Worm (Caenorhabditis elegans) whole organism, L1 larva: ENCODE measurements around the gene unc-49.

Source experiments
- C04F5.9 ChIP-seq: sonication (generic microtip); optimal IDR thresholded peaks from 2 replicates; lab custom pipeline; 2016; ENCODE audit warnings: missing genetic modification characterization, missing compliant biosample characterization
- C16A3.4 ChIP-seq: fragments of 150-350 bp; optimal IDR thresholded peaks from 2 replicates; lab custom pipeline; 2014; ENCODE audit warnings: missing biosample characterization, missing genetic modification characterization
- C34B4.2 ChIP-seq: sonication (generic microtip); optimal IDR thresholded peaks from 2 replicates; lab custom pipeline; 2017; ENCODE audit warnings: mild to moderate bottlenecking, missing genetic modification characterization, missing compliant biosample characterization
- aha-1 ChIP-seq: fragments of 150-350 bp; optimal IDR thresholded peaks from 2 replicates; lab custom pipeline; 2014; ENCODE audit warnings: missing biosample characterization, missing genetic modification characterization
- aly-2 ChIP-seq: fragments of 150-350 bp; optimal IDR thresholded peaks from 2 replicates; lab custom pipeline; 2014; ENCODE audit warnings: missing biosample characterization, missing genetic modification characterization
- ama-1 ChIP-seq: fragments of 150-350 bp; optimal IDR thresholded peaks from 2 replicates; lab custom pipeline; 2014
- ceh-63 ChIP-seq: fragments of 200-800 bp; sonication (Bioruptor generic); optimal IDR thresholded peaks from 2 replicates; lab custom pipeline; 2018; ENCODE audit warnings: mild to moderate bottlenecking, missing genetic modification characterization, missing compliant biosample characterization
- ceh-88 ChIP-seq: fragments of 200-800 bp; sonication (Bioruptor generic); IDR thresholded peaks from 2 replicates; pipeline ENCODE4 v1.3.6; 2022; ENCODE audit warnings: missing genetic modification characterization, missing compliant biosample characterization
- ces-1 ChIP-seq: fragments of 150-350 bp; optimal IDR thresholded peaks from 2 replicates; lab custom pipeline; 2014; ENCODE audit warnings: missing biosample characterization, missing genetic modification reagents, missing genetic modification characterization
- dsc-1 ChIP-seq: sonication (generic microtip); optimal IDR thresholded peaks from 2 replicates; lab custom pipeline; 2016; ENCODE audit warnings: mild to moderate bottlenecking, missing genetic modification characterization, missing compliant biosample characterization
- efl-1 ChIP-seq, 4 experiments: fragments of 150-350 bp; optimal IDR thresholded peaks in 3 of 4; peaks in 1 of 4; 1 replicate in 1 of 4; 2 replicates in 3 of 4; lab custom pipeline; 2014; ENCODE audit warnings: missing biosample characterization in 2 of 4, missing genetic modification characterization in 2 of 4, missing genetic modification reagents in 2 of 4
- efl-3 ChIP-seq: fragments of 200-800 bp; sonication (Bioruptor generic); optimal IDR thresholded peaks from 2 replicates; lab custom pipeline; 2018; ENCODE audit warnings: mild to moderate bottlenecking, missing genetic modification characterization, missing compliant biosample characterization
- egl-13 ChIP-seq: sonication (generic microtip); optimal IDR thresholded peaks from 2 replicates; lab custom pipeline; 2016; ENCODE audit warnings: missing genotype, missing genetic modification reagents, missing genetic modification characterization, missing compliant biosample characterization
- elt-3 ChIP-seq, 6 experiments: fragments of 150-350 bp in 1 of 6; sonication (generic microtip); optimal IDR thresholded peaks; 2 replicates each; lab custom pipeline; 2017 to 2018; ENCODE audit warnings: missing biosample characterization in 6 of 6, missing genetic modification characterization in 6 of 6, inconsistent platforms in 1 of 6
- ets-5 ChIP-seq: fragments of 200-800 bp; sonication (Bioruptor generic); IDR thresholded peaks from 2 replicates; pipeline ENCODE4 v1.3.6; 2022; ENCODE audit warnings: missing genetic modification characterization, missing compliant biosample characterization
- fos-1 ChIP-seq: fragments of 150-350 bp; optimal IDR thresholded peaks from 2 replicates; lab custom pipeline; 2014; ENCODE audit warnings: missing biosample characterization, missing genetic modification characterization
- grh-1 ChIP-seq: fragments of 200-800 bp; sonication (Bioruptor generic); IDR thresholded peaks from 2 replicates; pipeline ENCODE4 v1.3.6; 2022; ENCODE audit warnings: missing genetic modification reagents, missing genetic modification characterization, missing compliant biosample characterization
- hpl-2 ChIP-seq: fragments of 150-350 bp; optimal IDR thresholded peaks from 2 replicates; lab custom pipeline; 2014; ENCODE audit warnings: missing biosample characterization, missing genetic modification reagents, missing genetic modification characterization
- irx-1 ChIP-seq: sonication (generic microtip); optimal IDR thresholded peaks from 2 replicates; lab custom pipeline; 2016; ENCODE audit warnings: missing genetic modification characterization, missing compliant biosample characterization
- jun-1 ChIP-seq: fragments of 150-350 bp; optimal IDR thresholded peaks from 2 replicates; lab custom pipeline; 2014; ENCODE audit warnings: missing biosample characterization, missing genetic modification reagents, missing genetic modification characterization
- lin-14 ChIP-seq: fragments of 200-800 bp; sonication (Bioruptor generic); optimal IDR thresholded peaks from 2 replicates; lab custom pipeline; 2018; ENCODE audit warnings: mild to moderate bottlenecking, missing genetic modification characterization, moderate library complexity, missing compliant biosample characterization
- lin-15B ChIP-seq: fragments of 150-350 bp; sonication (generic microtip); optimal IDR thresholded peaks from 3 replicates; lab custom pipeline; 2014; ENCODE audit warnings: missing biosample characterization, missing genetic modification characterization
- lin-35 ChIP-seq, 2 experiments: fragments of 150-350 bp; optimal IDR thresholded peaks; 2 replicates each; lab custom pipeline; 2014; ENCODE audit warnings: missing biosample characterization in 2 of 2, missing genetic modification characterization in 2 of 2, missing genetic modification reagents in 2 of 2
- lir-3 ChIP-seq: sonication (generic microtip); optimal IDR thresholded peaks from 2 replicates; lab custom pipeline; 2016; ENCODE audit warnings: mild to moderate bottlenecking, missing genetic modification characterization, moderate library complexity, missing compliant biosample characterization; ENCODE audit not compliant: poor library complexity
- mep-1 ChIP-seq: fragments of 150-350 bp; optimal IDR thresholded peaks from 2 replicates; lab custom pipeline; 2014; ENCODE audit warnings: missing biosample characterization, missing genetic modification characterization
- nhr-11 ChIP-seq: fragments of 150-350 bp; optimal IDR thresholded peaks from 2 replicates; lab custom pipeline; 2014; ENCODE audit warnings: missing biosample characterization, missing genetic modification characterization
- nhr-12 ChIP-seq: sonication (generic microtip); optimal IDR thresholded peaks from 2 replicates; lab custom pipeline; 2017; ENCODE audit warnings: missing biosample characterization, missing genetic modification characterization
- nhr-19 ChIP-seq: fragments of 200-800 bp; sonication (Bioruptor generic); conservative IDR thresholded peaks from 2 replicates; pipeline ENCODE4 v1.3.6; 2022; ENCODE audit warnings: missing genetic modification characterization, missing compliant biosample characterization
- nhr-20 ChIP-seq: sonication (generic microtip); optimal IDR thresholded peaks from 2 replicates; lab custom pipeline; 2016; ENCODE audit warnings: mild to moderate bottlenecking, missing genetic modification characterization, missing compliant biosample characterization
- nhr-237 ChIP-seq: fragments of 150-350 bp; optimal IDR thresholded peaks from 2 replicates; lab custom pipeline; 2014; ENCODE audit warnings: missing biosample characterization, missing genetic modification characterization
- nhr-28 ChIP-seq: fragments of 150-350 bp; optimal IDR thresholded peaks from 2 replicates; lab custom pipeline; 2014; ENCODE audit warnings: missing biosample characterization, missing genetic modification characterization
- nhr-71 ChIP-seq: sonication (generic microtip); optimal IDR thresholded peaks from 2 replicates; lab custom pipeline; 2016; ENCODE audit warnings: mild to moderate bottlenecking, missing genetic modification characterization, moderate library complexity, missing compliant biosample characterization
- nhr-76 ChIP-seq: sonication (generic microtip); optimal IDR thresholded peaks from 2 replicates; lab custom pipeline; 2017; ENCODE audit warnings: missing biosample characterization, missing genetic modification characterization
- nhr-90 ChIP-seq: sonication (generic microtip); optimal IDR thresholded peaks from 2 replicates; lab custom pipeline; 2016; ENCODE audit warnings: mild to moderate bottlenecking, missing genetic modification characterization, missing compliant biosample characterization; ENCODE audit not compliant: poor library complexity
- pag-3 ChIP-seq: sonication (generic microtip); optimal IDR thresholded peaks from 2 replicates; lab custom pipeline; 2017; ENCODE audit warnings: missing genetic modification characterization, mild to moderate bottlenecking, missing compliant biosample characterization, antibody characterized with exemption, borderline replicate concordance; ENCODE audit not compliant: insufficient read depth
- pqm-1 ChIP-seq: sonication (generic microtip); optimal IDR thresholded peaks from 3 replicates; lab custom pipeline; 2017; ENCODE audit warnings: missing biosample characterization, missing genetic modification characterization
- rnt-1 ChIP-seq: sonication (generic microtip); optimal IDR thresholded peaks from 2 replicates; lab custom pipeline; 2016; ENCODE audit warnings: mild to moderate bottlenecking, missing genetic modification characterization, moderate library complexity, missing compliant biosample characterization
- skn-1 ChIP-seq: fragments of 150-350 bp; optimal IDR thresholded peaks from 2 replicates; lab custom pipeline; 2014; ENCODE audit warnings: missing biosample characterization, missing genetic modification characterization
- snpc-4 ChIP-seq: fragments of 150-350 bp; optimal IDR thresholded peaks from 2 replicates; lab custom pipeline; 2014; ENCODE audit warnings: missing biosample characterization, missing genetic modification characterization
- sox-4 ChIP-seq: sonication (generic microtip); optimal IDR thresholded peaks from 2 replicates; lab custom pipeline; 2016; ENCODE audit warnings: missing genetic modification characterization, missing compliant biosample characterization
- sptf-1 ChIP-seq: fragments of 150-350 bp; optimal IDR thresholded peaks from 2 replicates; lab custom pipeline; 2014; ENCODE audit warnings: missing biosample characterization, missing genetic modification characterization
- sup-37 ChIP-seq: fragments of 200-800 bp; sonication (Bioruptor generic); optimal IDR thresholded peaks from 2 replicates; lab custom pipeline; 2018; ENCODE audit warnings: mild to moderate bottlenecking, missing genetic modification characterization, missing compliant biosample characterization
- tbx-2 ChIP-seq: sonication (generic microtip); optimal IDR thresholded peaks from 2 replicates; lab custom pipeline; 2016; ENCODE audit warnings: missing genetic modification characterization, missing compliant biosample characterization
- tlp-1 ChIP-seq: fragments of 150-350 bp; optimal IDR thresholded peaks from 2 replicates; lab custom pipeline; 2014; ENCODE audit warnings: missing biosample characterization, missing genetic modification characterization
- unc-130 ChIP-seq: fragments of 150-350 bp; optimal IDR thresholded peaks from 2 replicates; lab custom pipeline; 2017; ENCODE audit warnings: missing biosample characterization, missing genetic modification characterization, inconsistent platforms
- unc-30 ChIP-seq: sonication (generic microtip); optimal IDR thresholded peaks from 2 replicates; lab custom pipeline; 2017; ENCODE audit warnings: missing biosample characterization, missing genetic modification characterization
- unc-62 ChIP-seq: fragments of 150-350 bp; optimal IDR thresholded peaks from 2 replicates; lab custom pipeline; 2014; ENCODE audit warnings: missing biosample characterization, missing genetic modification reagents, missing genetic modification characterization
- unc-98 ChIP-seq: fragments of 200-800 bp; sonication (Bioruptor generic); IDR thresholded peaks from 2 replicates; pipeline ENCODE4 v1.3.6; 2022; ENCODE audit warnings: missing genetic modification characterization, missing compliant biosample characterization
- vab-15 ChIP-seq: sonication (generic microtip); optimal IDR thresholded peaks from 2 replicates; lab custom pipeline; 2017; ENCODE audit warnings: missing genotype, mild to moderate bottlenecking, missing genetic modification characterization, missing compliant biosample characterization
- xbp-1 ChIP-seq: sonication (generic microtip); optimal IDR thresholded peaks from 2 replicates; lab custom pipeline; 2016; ENCODE audit warnings: missing genetic modification characterization, missing compliant biosample characterization
- zag-1 ChIP-seq: fragments of 150-350 bp; optimal IDR thresholded peaks from 2 replicates; lab custom pipeline; 2014; ENCODE audit warnings: missing biosample characterization, missing genetic modification characterization
- zip-4 ChIP-seq: fragments of 200-800 bp; sonication (Bioruptor generic); optimal IDR thresholded peaks from 2 replicates; lab custom pipeline; 2018; ENCODE audit warnings: mild to moderate bottlenecking, missing genetic modification characterization, moderate library complexity, missing compliant biosample characterization
- ztf-11 ChIP-seq, 2 experiments: sonication (generic microtip); optimal IDR thresholded peaks; 2 replicates each; lab custom pipeline; 2016 to 2017; ENCODE audit warnings: missing genetic modification characterization in 2 of 2, missing biosample characterization in 1 of 2, missing compliant biosample characterization in 1 of 2
- ztf-4 ChIP-seq: fragments of 150-350 bp; optimal IDR thresholded peaks from 2 replicates; lab custom pipeline; 2014; ENCODE audit warnings: missing biosample characterization, missing genetic modification characterization

The unc-49 gene

ce11 chrIII:10505182-10505581 is 15.4 kb upstream of the unc-49 start, which contains the start of the genes taf-11.3 and urm-1 (continued):
- TF ChIP-seq rnt-1 (tag; lab: Kevin White, UChicago) (peak; percentile 84), nhr-12 (no peak), unc-30 (tag; lab: Kevin White, UChicago) (no peak), tbx-2 (peak; percentile 84), unc-130 (peak; percentile 98), ama-1 (lab: Kevin White, UChicago) (no peak), skn-1 (tag; lab: Kevin White, UChicago) (peak; percentile 78), dsc-1 (peak; percentile 80), nhr-76 (tag; lab: Kevin White, UChicago) (no peak), efl-1 (optimal IDR thresholded peaks at IDR 0.05; lab: Kevin White, UChicago) (peak; percentile 80 to 86), efl-1 (GFP tag; optimal IDR thresholded peaks at IDR 0.05 in 1 of 2; lab: Kevin White, UChicago) (peak; percentile 82 to 97), sox-4 (tag; lab: Kevin White, UChicago) (peak; percentile 64), jun-1 (tag; lab: Kevin White, UChicago) (no peak), snpc-4 (tag; lab: Kevin White, UChicago) (peak; percentile 64), C16A3.4 (tag; lab: Kevin White, UChicago) (peak; percentile 89), pqm-1 (tag; lab: Kevin White, UChicago) (no peak), nhr-90 (tag; lab: Kevin White, UChicago) (peak; percentile 72), zag-1 (tag; lab: Kevin White, UChicago) (no peak), nhr-28 (tag; lab: Kevin White, UChicago) (no peak), xbp-1 (tag; lab: Kevin White, UChicago) (peak; percentile 90), lin-35 (GFP tag; optimal IDR thresholded peaks at IDR 0.05; lab: Kevin White, UChicago) (peak; percentile 84 to 88), zip-4 (GFP tag; lab: Kevin White, UChicago) (no peak), sup-37 (GFP tag; lab: Kevin White, UChicago) (no peak), efl-3 (GFP tag; lab: Kevin White, UChicago) (no peak), aly-2 (tag; lab: Kevin White, UChicago) (peak; percentile 1), elt-3 (tag; optimal IDR thresholded peaks at IDR 0.05; lab: Kevin White, UChicago) (peak in 2 of 6 experiments; percentile 47 to 88), vab-15 (tag; lab: Kevin White, UChicago) (no peak), irx-1 (peak; percentile 47), mep-1 (tag; lab: Kevin White, UChicago) (peak; percentile 88), ceh-88 (GFP tag; lab: Robert Waterston, UW) (no peak), unc-62 (GFP tag; lab: Kevin White, UChicago) (no peak), sptf-1 (no peak), aha-1 (no peak), ztf-4 (tag; lab: Kevin White, UChicago) (peak; percentile 15), nhr-20 (peak; percentile 84), pag-3 (tag; lab: Kevin White, UChicago) (no peak), ztf-11 (tag; optimal IDR thresholded peaks at IDR 0.05; lab: Kevin White, UChicago) (peak in 1 of 2 experiments; percentile 67), unc-98 (GFP tag; lab: Robert Waterston, UW) (no peak), nhr-19 (GFP tag; lab: Robert Waterston, UW) (peak; percentile 81), nhr-237 (tag; lab: Kevin White, UChicago) (peak; percentile 32), tlp-1 (no peak), nhr-11 (no peak), ceh-63 (GFP tag; lab: Kevin White, UChicago) (no peak), C04F5.9 (tag; lab: Kevin White, UChicago) (peak; percentile 60), egl-13 (tag; lab: Kevin White, UChicago) (peak; percentile 60), grh-1 (GFP tag; lab: Robert Waterston, UW) (no peak), C34B4.2 (tag; lab: Kevin White, UChicago) (no peak), ces-1 (no peak), fos-1 (tag; lab: Kevin White, UChicago) (peak; percentile 39), lin-14 (no peak), lir-3 (tag; lab: Kevin White, UChicago) (no peak), nhr-71 (tag; lab: Kevin White, UChicago) (peak; percentile 88), hpl-2 (GFP tag; lab: Kevin White, UChicago) (no peak), ets-5 (no peak), lin-15B (peak; percentile 88)
